Fruit fly (Drosophila melanogaster): ENCODE results near the gene CG5381.
A peak's percentile ranks its signal among the peaks of the same experiment; 100 is the strongest.

CG5381 gene

dm6 chr2L:10299077-10299809, 23.7 kb downstream of the CG5381 start:
- TF ChIP-seq sage (GFP tag; optimal IDR thresholded peaks at IDR 0.05) (peak; percentile 37), GATAd (GFP tag; optimal IDR thresholded peaks at IDR 0.05) (no peak)

- TF ChIP-seq Dfd (GFP tag; optimal IDR thresholded peaks at IDR 0.05) (no peak), Dif (GFP tag; optimal IDR thresholded peaks at IDR 0.05; ENCODE audit: partially characterized antibody) (peak; percentile 72), N (GFP tag; optimal IDR thresholded peaks at IDR 0.05) (peak; percentile 33)
These were observed 24.6 kb downstream of the CG5381 start for dm6 chr2L:10298306-10298705.

dm6 chr2L:10294798-10295669, 27.9 kb downstream of the CG5381 start, which contains the start of gene Hand:
TSS of gene Hand (minus strand) at chr2L:10295385.
- TF ChIP-seq usp (GFP tag; optimal IDR thresholded peaks at IDR 0.05) (no peak), Abd-B (GFP tag; optimal IDR thresholded peaks at IDR 0.05) (no peak), pan (optimal IDR thresholded peaks at IDR 0.05) (no peak), CrebA (GFP tag; optimal IDR thresholded peaks at IDR 0.05; ENCODE audit: borderline replicate concordance) (no peak), rgr (GFP tag; optimal IDR thresholded peaks at IDR 0.05) (no peak), Vsx2 (GFP tag; optimal IDR thresholded peaks at IDR 0.05; ENCODE audit: partially characterized antibody) (no peak)

- TF ChIP-seq N (GFP tag; optimal IDR thresholded peaks at IDR 0.05) (no peak), tai (GFP tag; optimal IDR thresholded peaks at IDR 0.05) (no peak), Rel (GFP tag; optimal IDR thresholded peaks at IDR 0.05) (no peak), Rel (tag; optimal IDR thresholded peaks at IDR 0.05) (no peak), Jra (GFP tag; optimal IDR thresholded peaks at IDR 0.05) (no peak), rgr (GFP tag; optimal IDR thresholded peaks at IDR 0.05) (no peak), Vsx2 (GFP tag; optimal IDR thresholded peaks at IDR 0.05; ENCODE audit: partially characterized antibody) (no peak), Dfd (GFP tag; optimal IDR thresholded peaks at IDR 0.05) (no peak), Myc (optimal IDR thresholded peaks at IDR 0.05) (no peak), CrebA (GFP tag; optimal IDR thresholded peaks at IDR 0.05; ENCODE audit: borderline replicate concordance) (no peak), OdsH (GFP tag; optimal IDR thresholded peaks at IDR 0.05) (peak; percentile 37), Abd-B (GFP tag; optimal IDR thresholded peaks at IDR 0.05) (no peak), sage (GFP tag; optimal IDR thresholded peaks at IDR 0.05) (no peak), Hnf4 (GFP tag; optimal IDR thresholded peaks at IDR 0.05) (no peak), jim (GFP tag; optimal IDR thresholded peaks at IDR 0.05) (no peak), psq (GFP tag; optimal IDR thresholded peaks at IDR 0.05) (no peak), h (GFP tag; optimal IDR thresholded peaks at IDR 0.05) (no peak), HLH106 (tag; optimal IDR thresholded peaks at IDR 0.05) (no peak), woc (GFP tag; optimal IDR thresholded peaks at IDR 0.05) (no peak), Hr83 (GFP tag; optimal IDR thresholded peaks at IDR 0.05; ENCODE audit: poor library complexity, severe bottlenecking) (peak; percentile 70), GATAd (GFP tag; optimal IDR thresholded peaks at IDR 0.05) (no peak), CG32264 (GFP tag; optimal IDR thresholded peaks at IDR 0.05) (peak; percentile 36), dsf (GFP tag; optimal IDR thresholded peaks at IDR 0.05; ENCODE audit: borderline replicate concordance) (no peak), Sp1 (GFP tag; optimal IDR thresholded peaks at IDR 0.05) (no peak), usp (GFP tag; optimal IDR thresholded peaks at IDR 0.05) (no peak), lola (GFP tag; optimal IDR thresholded peaks at IDR 0.05) (no peak), brk (GFP tag; optimal IDR thresholded peaks at IDR 0.05) (no peak), foxo (GFP tag; optimal IDR thresholded peaks at IDR 0.05) (no peak), dmrt93B (GFP tag; optimal IDR thresholded peaks at IDR 0.05) (no peak), pan (optimal IDR thresholded peaks at IDR 0.05) (no peak), br (GFP tag; optimal IDR thresholded peaks at IDR 0.05) (no peak), dl (GFP tag; optimal IDR thresholded peaks at IDR 0.05; ENCODE audit: insufficient read depth in 1 of 2, partially characterized antibody in 2 of 2) (no peak), sv (GFP tag; optimal IDR thresholded peaks at IDR 0.05) (peak; percentile 44), fru (GFP tag; optimal IDR thresholded peaks at IDR 0.05) (no peak), CG9705 (GFP tag; optimal IDR thresholded peaks at IDR 0.05) (peak; percentile 32), Mio (GFP tag; optimal IDR thresholded peaks at IDR 0.05) (no peak), Dif (GFP tag; optimal IDR thresholded peaks at IDR 0.05; ENCODE audit: partially characterized antibody) (no peak), ey (GFP tag; optimal IDR thresholded peaks at IDR 0.05) (no peak), Hr78 (GFP tag; optimal IDR thresholded peaks at IDR 0.05) (no peak)
These were observed 30.8 kb downstream of the CG5381 start, which contains the start of gene Ufd4 for dm6 chr2L:10292066-10292560. TSS of gene Ufd4 (minus strand) at chr2L:10292365.

Data from whole organism, wandering third instar larva.